Worm (Caenorhabditis elegans) whole organism, mixed stage, embryonic: ENCODE data around the gene srlf-32.

Source experiments
- M03D4.4 ChIP-seq: sonication (generic microtip); optimal IDR thresholded peaks from 2 replicates; lab custom pipeline; 2017; ENCODE audit warnings: mild to moderate bottlenecking, missing genetic modification characterization, missing compliant biosample characterization
- bed-3 ChIP-seq: fragments of 200-800 bp; sonication (Bioruptor generic); optimal IDR thresholded peaks from 3 replicates; lab custom pipeline; 2018; ENCODE audit warnings: mild to moderate bottlenecking, missing genetic modification characterization, moderate library complexity, missing compliant biosample characterization
- blmp-1 ChIP-seq: fragments of 150-350 bp; optimal IDR thresholded peaks from 2 replicates; lab custom pipeline; 2014; ENCODE audit warnings: missing biosample characterization, missing genetic modification characterization
- ceh-39 ChIP-seq: fragments of 150-350 bp; optimal IDR thresholded peaks from 2 replicates; lab custom pipeline; 2014; ENCODE audit warnings: missing biosample characterization, missing genetic modification characterization
- ceh-43 ChIP-seq: fragments of 200-800 bp; sonication (Bioruptor generic); optimal IDR thresholded peaks from 2 replicates; lab custom pipeline; 2018; ENCODE audit warnings: mild to moderate bottlenecking, missing genetic modification characterization, moderate library complexity, missing compliant biosample characterization
- ceh-83 ChIP-seq: fragments of 200-800 bp; sonication (Bioruptor generic); optimal IDR thresholded peaks from 2 replicates; lab custom pipeline; 2018; ENCODE audit warnings: mild to moderate bottlenecking, missing genetic modification characterization, missing compliant biosample characterization
- cnd-1 ChIP-seq: fragments of 200-800 bp; sonication (Bioruptor generic); optimal IDR thresholded peaks from 2 replicates; lab custom pipeline; 2018; ENCODE audit warnings: mild to moderate bottlenecking, missing genetic modification characterization, missing compliant biosample characterization
- drap-1 ChIP-seq: fragments of 200-800 bp; sonication (Bioruptor generic); optimal IDR thresholded peaks from 3 replicates; lab custom pipeline; 2018; ENCODE audit warnings: mild to moderate bottlenecking, missing genetic modification characterization, missing compliant biosample characterization
- elt-1 ChIP-seq: sonication (generic microtip); optimal IDR thresholded peaks from 2 replicates; lab custom pipeline; 2017; ENCODE audit warnings: missing genetic modification characterization, mild to moderate bottlenecking, missing compliant biosample characterization, antibody characterized with exemption, moderate library complexity, borderline replicate concordance; ENCODE audit not compliant: insufficient read depth
- elt-3 ChIP-seq: fragments of 150-350 bp; optimal IDR thresholded peaks from 2 replicates; lab custom pipeline; 2014; ENCODE audit warnings: missing biosample characterization, missing genetic modification characterization
- flh-1 ChIP-seq: fragments of 200-800 bp; sonication (Bioruptor generic); optimal IDR thresholded peaks from 2 replicates; lab custom pipeline; 2018; ENCODE audit warnings: mild to moderate bottlenecking, missing genetic modification characterization, moderate library complexity, missing compliant biosample characterization
- ham-2 ChIP-seq: fragments of 200-800 bp; sonication (Bioruptor generic); optimal IDR thresholded peaks from 2 replicates; lab custom pipeline; 2018; ENCODE audit warnings: mild to moderate bottlenecking, missing genetic modification characterization, missing compliant biosample characterization
- hlh-1 ChIP-seq: fragments of 150-350 bp; optimal IDR thresholded peaks from 2 replicates; lab custom pipeline; 2014; ENCODE audit warnings: missing biosample characterization, missing genetic modification reagents, missing genetic modification characterization
- lin-13 ChIP-seq: fragments of 150-350 bp; optimal IDR thresholded peaks from 2 replicates; lab custom pipeline; 2014; ENCODE audit warnings: missing biosample characterization, missing genetic modification characterization
- lin-32 ChIP-seq: fragments of 200-800 bp; sonication (Bioruptor generic); optimal IDR thresholded peaks from 2 replicates; lab custom pipeline; 2018; ENCODE audit warnings: mild to moderate bottlenecking, missing genetic modification characterization, missing compliant biosample characterization
- lsy-2 ChIP-seq: fragments of 150-350 bp; optimal IDR thresholded peaks from 2 replicates; lab custom pipeline; 2014; ENCODE audit warnings: missing biosample characterization, missing genetic modification characterization
- mab-5 ChIP-seq: fragments of 150-350 bp; optimal IDR thresholded peaks from 2 replicates; lab custom pipeline; 2014; ENCODE audit warnings: missing biosample characterization, missing genetic modification characterization
- mep-1 ChIP-seq: fragments of 150-350 bp; optimal IDR thresholded peaks from 2 replicates; lab custom pipeline; 2017; ENCODE audit warnings: missing biosample characterization, missing genetic modification reagents, missing genetic modification characterization, inconsistent platforms
- mls-2 ChIP-seq: sonication (generic microtip); optimal IDR thresholded peaks from 2 replicates; lab custom pipeline; 2016; ENCODE audit warnings: mild to moderate bottlenecking, missing genetic modification characterization, moderate library complexity, missing compliant biosample characterization
- nhr-2 ChIP-seq: fragments of 150-350 bp; optimal IDR thresholded peaks from 2 replicates; lab custom pipeline; 2014; ENCODE audit warnings: missing biosample characterization, missing genetic modification characterization
- nhr-237 ChIP-seq: fragments of 150-350 bp; optimal IDR thresholded peaks from 2 replicates; lab custom pipeline; 2014; ENCODE audit warnings: missing biosample characterization, missing genetic modification characterization
- nhr-28 ChIP-seq: fragments of 150-350 bp; optimal IDR thresholded peaks from 2 replicates; lab custom pipeline; 2014; ENCODE audit warnings: missing biosample characterization, missing genetic modification characterization
- nhr-76 ChIP-seq: sonication (generic microtip); optimal IDR thresholded peaks from 2 replicates; lab custom pipeline; 2017; ENCODE audit warnings: missing biosample characterization, missing genetic modification characterization
- pha-4 ChIP-seq: fragments of 150-350 bp; optimal IDR thresholded peaks from 2 replicates; lab custom pipeline; 2018; ENCODE audit warnings: missing biosample characterization, missing genetic modification reagents, missing genetic modification characterization
- sem-2 ChIP-seq: fragments of 200-800 bp; sonication (Bioruptor generic); optimal IDR thresholded peaks from 2 replicates; lab custom pipeline; 2018; ENCODE audit warnings: mild to moderate bottlenecking, missing genetic modification characterization, missing compliant biosample characterization
- snpc-4 ChIP-seq: fragments of 150-350 bp; optimal IDR thresholded peaks from 2 replicates; lab custom pipeline; 2014; ENCODE audit warnings: missing biosample characterization, missing genetic modification characterization
- tbx-8 ChIP-seq: fragments of 200-800 bp; sonication (Bioruptor generic); optimal IDR thresholded peaks from 2 replicates; lab custom pipeline; 2018; ENCODE audit warnings: mild to moderate bottlenecking, missing genetic modification characterization, moderate library complexity, missing compliant biosample characterization
- unc-120 ChIP-seq: sonication (generic microtip); optimal IDR thresholded peaks from 2 replicates; lab custom pipeline; 2017; ENCODE audit warnings: missing genetic modification characterization, missing compliant biosample characterization; ENCODE audit not compliant: poor library complexity, severe bottlenecking
- unc-39 ChIP-seq: fragments of 150-350 bp; optimal IDR thresholded peaks from 2 replicates; lab custom pipeline; 2014; ENCODE audit warnings: missing biosample characterization, missing genetic modification characterization
- unc-62 ChIP-seq: fragments of 150-350 bp; optimal IDR thresholded peaks from 2 replicates; lab custom pipeline; 2014; ENCODE audit warnings: missing biosample characterization, missing genetic modification reagents, missing genetic modification characterization
- zip-8 ChIP-seq: fragments of 150-350 bp; optimal IDR thresholded peaks from 2 replicates; lab custom pipeline; 2014; ENCODE audit warnings: missing biosample characterization, missing genetic modification characterization

The srlf-32 gene

ce11 chrIV:11930572-11930971 lies 4.7 kb downstream of the srlf-32 start, which contains the start of gene nhx-9:
nhx-9 (plus strand) TSS chrIV:11930872.
- no peak for TF ChIP-seq nhr-2
- no peak for TF ChIP-seq nhr-28 (tag; lab: Kevin White, UChicago)
- TF ChIP-seq lsy-2, result no peak
- no peak for TF ChIP-seq zip-8 (tag; lab: Kevin White, UChicago)
- TF ChIP-seq ceh-83 (GFP tag; lab: Kevin White, UChicago), result no peak
- no peak for TF ChIP-seq tbx-8 (GFP tag; lab: Kevin White, UChicago)

- TF ChIP-seq nhr-28 (tag; lab: Kevin White, UChicago), result no peak
- no peak for TF ChIP-seq unc-62 (GFP tag; lab: Kevin White, UChicago)
- no peak for TF ChIP-seq nhr-237 (tag; lab: Kevin White, UChicago)
- TF ChIP-seq zip-8 (tag; lab: Kevin White, UChicago), result no peak
- TF ChIP-seq mep-1 (tag; lab: Kevin White, UChicago), result no peak
- TF ChIP-seq elt-1, result no peak
- no peak for TF ChIP-seq pha-4 (tag; lab: Kevin White, UChicago)
- TF ChIP-seq sem-2 (GFP tag; lab: Kevin White, UChicago), result no peak
Measured at ce11 chrIV:11937087-11937486, 11.3 kb downstream of the srlf-32 start, which contains the start of gene slc-5A12. slc-5A12 (plus strand) TSS chrIV:11937419.

ce11 chrIV:11938554-11938953 lies 12.7 kb downstream of the srlf-32 start:
- TF ChIP-seq mls-2 (no peak), unc-120 (tag; lab: Kevin White, UChicago) (no peak), tbx-8 (GFP tag; lab: Kevin White, UChicago) (no peak), snpc-4 (tag; lab: Kevin White, UChicago) (no peak), ham-2 (GFP tag; lab: Kevin White, UChicago) (no peak), ceh-83 (GFP tag; lab: Kevin White, UChicago) (no peak), nhr-76 (tag; lab: Kevin White, UChicago) (no peak), pha-4 (tag; lab: Kevin White, UChicago) (no peak), mep-1 (tag; lab: Kevin White, UChicago) (no peak), flh-1 (GFP tag; lab: Kevin White, UChicago) (no peak), bed-3 (GFP tag; lab: Kevin White, UChicago) (no peak), mab-5 (tag; lab: Kevin White, UChicago) (no peak), M03D4.4 (tag; lab: Kevin White, UChicago) (no peak), ceh-43 (GFP tag; lab: Kevin White, UChicago) (no peak), unc-39 (no peak), hlh-1 (no peak), drap-1 (no peak)
- TF ChIP-seq, all 35 proteins: peak for 0

ce11 chrIV:11942313-11942712 lies 16.5 kb downstream of the srlf-32 start, which contains the start of gene ZK829.1:
ZK829.1 (minus strand) TSS chrIV:11942413.
- no peak for TF ChIP-seq nhr-76 (tag; lab: Kevin White, UChicago)
- TF ChIP-seq flh-1 (GFP tag; lab: Kevin White, UChicago), result no peak
- no peak for TF ChIP-seq nhr-237 (tag; lab: Kevin White, UChicago)
- TF ChIP-seq lin-13 (tag; lab: Kevin White, UChicago), result no peak
- TF ChIP-seq elt-3 (tag; lab: Kevin White, UChicago), result no peak
- TF ChIP-seq ceh-83 (GFP tag; lab: Kevin White, UChicago), result no peak
- no peak for TF ChIP-seq zip-8 (tag; lab: Kevin White, UChicago)
- TF ChIP-seq tbx-8 (GFP tag; lab: Kevin White, UChicago), result no peak
- TF ChIP-seq sem-2 (GFP tag; lab: Kevin White, UChicago), result no peak
- no peak for TF ChIP-seq lin-32
- TF ChIP-seq ceh-39 (tag; lab: Kevin White, UChicago), result no peak
- no peak for TF ChIP-seq pha-4 (tag; lab: Kevin White, UChicago)
- no peak for TF ChIP-seq nhr-2
- TF ChIP-seq, all 35 proteins: peak for 0

- no peak for TF ChIP-seq nhr-28 (tag; lab: Kevin White, UChicago)
- no peak for TF ChIP-seq zip-8 (tag; lab: Kevin White, UChicago)
- TF ChIP-seq nhr-2, result no peak
- TF ChIP-seq elt-3 (tag; lab: Kevin White, UChicago), result no peak
- no peak for TF ChIP-seq ceh-39 (tag; lab: Kevin White, UChicago)
- no peak for TF ChIP-seq mep-1 (tag; lab: Kevin White, UChicago)
- no peak for TF ChIP-seq M03D4.4 (tag; lab: Kevin White, UChicago)
- TF ChIP-seq elt-1, result no peak
- no peak for TF ChIP-seq unc-120 (tag; lab: Kevin White, UChicago)
- no peak for TF ChIP-seq lin-13 (tag; lab: Kevin White, UChicago)
- no peak for TF ChIP-seq snpc-4 (tag; lab: Kevin White, UChicago)
- no peak for TF ChIP-seq ceh-83 (GFP tag; lab: Kevin White, UChicago)
- TF ChIP-seq flh-1 (GFP tag; lab: Kevin White, UChicago), result no peak
- no peak for TF ChIP-seq lin-32
- no peak for TF ChIP-seq pha-4 (tag; lab: Kevin White, UChicago)
- TF ChIP-seq cnd-1 (tag; lab: Kevin White, UChicago), result no peak
- no peak for TF ChIP-seq blmp-1
- TF ChIP-seq mls-2, result no peak
Measured at ce11 chrIV:11945621-11946020, 19.8 kb downstream of the srlf-32 start, which contains the start of gene ZK829.3. ZK829.3 (minus strand) TSS chrIV:11945721.
